Worm (Caenorhabditis elegans) whole organism, L4 larva: Measurements from ENCODE around the gene ZK742.6.

Source experiments
- F10B5.3 ChIP-seq: sonication (generic microtip); optimal IDR thresholded peaks from 2 replicates; lab custom pipeline; 2016; ENCODE audit warnings: mild to moderate bottlenecking, missing genetic modification characterization, missing compliant biosample characterization
- F49E8.2 ChIP-seq: sonication (generic microtip); optimal IDR thresholded peaks from 2 replicates; lab custom pipeline; 2016; ENCODE audit warnings: missing compliant biosample characterization, mild to moderate bottlenecking, missing genetic modification characterization, borderline replicate concordance
- T26A8.4 ChIP-seq: fragments of 200-800 bp; sonication (Bioruptor generic); IDR thresholded peaks from 2 replicates; pipeline ENCODE4 v1.3.6; 2022; ENCODE audit warnings: missing genetic modification characterization, missing compliant biosample characterization
- Y105C5A.15 ChIP-seq: fragments of 200-800 bp; sonication (Bioruptor generic); IDR thresholded peaks from 2 replicates; pipeline ENCODE4 v1.3.6; 2022; ENCODE audit warnings: missing genetic modification characterization, missing compliant biosample characterization
- Y48G9A.11 ChIP-seq: fragments of 200-800 bp; sonication (Bioruptor generic); IDR thresholded peaks from 2 replicates; pipeline ENCODE4 v1.3.6; 2022; ENCODE audit warnings: missing genetic modification reagents, missing genetic modification characterization, missing compliant biosample characterization
- arid-1 ChIP-seq: fragments of 200-800 bp; sonication (Bioruptor generic); conservative IDR thresholded peaks from 2 replicates; pipeline ENCODE4 v1.3.6; 2022; ENCODE audit warnings: missing genetic modification reagents, missing genetic modification characterization, missing compliant biosample characterization
- attf-4 ChIP-seq: sonication (generic microtip); optimal IDR thresholded peaks from 3 replicates; lab custom pipeline; 2017; ENCODE audit warnings: missing biosample characterization, missing genetic modification characterization
- daf-8 ChIP-seq: fragments of 200-800 bp; sonication (Bioruptor generic); IDR thresholded peaks from 2 replicates; pipeline ENCODE4 v1.3.6; 2022; ENCODE audit warnings: missing genetic modification characterization, missing compliant biosample characterization
- dmd-6 ChIP-seq: fragments of 200-800 bp; sonication (Bioruptor generic); IDR thresholded peaks from 2 replicates; pipeline ENCODE4 v1.3.6; 2022; ENCODE audit warnings: missing genetic modification reagents, missing genetic modification characterization, missing compliant biosample characterization
- dmd-9 ChIP-seq: fragments of 200-800 bp; sonication (Bioruptor generic); IDR thresholded peaks from 2 replicates; pipeline ENCODE4 v1.3.6; 2022; ENCODE audit warnings: missing genetic modification reagents, missing genetic modification characterization, missing compliant biosample characterization
- duxl-1 ChIP-seq: sonication (generic microtip); optimal IDR thresholded peaks from 2 replicates; lab custom pipeline; 2016; ENCODE audit warnings: mild to moderate bottlenecking, missing genetic modification characterization, moderate library complexity, missing compliant biosample characterization; ENCODE audit not compliant: poor library complexity
- dve-1 ChIP-seq: sonication (generic microtip); optimal IDR thresholded peaks from 2 replicates; lab custom pipeline; 2017; ENCODE audit warnings: antibody characterized with exemption, mild to moderate bottlenecking, missing genetic modification characterization, missing compliant biosample characterization; ENCODE audit not compliant: insufficient read depth
- gei-8 ChIP-seq: fragments of 200-800 bp; sonication (Bioruptor generic); optimal IDR thresholded peaks from 2 replicates; lab custom pipeline; 2018; ENCODE audit warnings: mild to moderate bottlenecking, missing genetic modification characterization, missing compliant biosample characterization
- hif-1 ChIP-seq, 2 experiments: sonication (generic microtip); optimal IDR thresholded peaks; 2 replicates each; lab custom pipeline; 2016 to 2017; ENCODE audit warnings: missing compliant biosample characterization in 2 of 2, missing genetic modification characterization in 2 of 2, missing genetic modification reagents in 2 of 2, missing genotype in 2 of 2, mild to moderate bottlenecking in 1 of 2
- hlh-11 ChIP-seq: fragments of 200-800 bp; sonication (Bioruptor generic); optimal IDR thresholded peaks from 2 replicates; lab custom pipeline; 2018; ENCODE audit warnings: mild to moderate bottlenecking, missing genetic modification characterization, missing compliant biosample characterization
- hmg-1.1 ChIP-seq: fragments of 200-800 bp; sonication (Bioruptor generic); IDR thresholded peaks from 2 replicates; pipeline ENCODE4 v1.3.6; 2022; ENCODE audit warnings: missing genetic modification reagents, missing genetic modification characterization, missing compliant biosample characterization
- jun-1 ChIP-seq: fragments of 150-350 bp; optimal IDR thresholded peaks from 2 replicates; lab custom pipeline; 2014; ENCODE audit warnings: missing biosample characterization, missing genetic modification reagents, missing genetic modification characterization
- lin-29 ChIP-seq: fragments of 200-800 bp; sonication (Bioruptor generic); IDR thresholded peaks from 2 replicates; pipeline ENCODE4 v1.3.6; 2022; ENCODE audit warnings: missing genetic modification reagents, missing genetic modification characterization, missing compliant biosample characterization
- mdl-1 ChIP-seq, 2 experiments: fragments of 150-350 bp in 1 of 2; sonication (generic microtip) in 1 of 2; optimal IDR thresholded peaks; 2 replicates each; lab custom pipeline; 2014 to 2017; ENCODE audit warnings: missing biosample characterization in 2 of 2, missing genetic modification characterization in 2 of 2
- mxl-3 ChIP-seq: fragments of 200-800 bp; sonication (Bioruptor generic); optimal IDR thresholded peaks from 2 replicates; lab custom pipeline; 2018; ENCODE audit warnings: mild to moderate bottlenecking, missing genetic modification characterization, missing compliant biosample characterization
- nhr-11 ChIP-seq: fragments of 150-350 bp; optimal IDR thresholded peaks from 2 replicates; lab custom pipeline; 2014; ENCODE audit warnings: missing biosample characterization, missing genetic modification characterization
- nhr-41 ChIP-seq: fragments of 200-800 bp; sonication (Bioruptor generic); IDR thresholded peaks from 2 replicates; pipeline ENCODE4 v1.3.6; 2022; ENCODE audit warnings: missing genetic modification reagents, missing genetic modification characterization, missing compliant biosample characterization
- nhr-48 ChIP-seq: sonication (generic microtip); optimal IDR thresholded peaks from 2 replicates; lab custom pipeline; 2016; ENCODE audit warnings: mild to moderate bottlenecking, missing genetic modification characterization, missing compliant biosample characterization
- pqm-1 ChIP-seq: sonication (generic microtip); optimal IDR thresholded peaks from 2 replicates; lab custom pipeline; 2017; ENCODE audit warnings: missing biosample characterization, missing genetic modification characterization
- tag-97 ChIP-seq: fragments of 200-800 bp; sonication (Bioruptor generic); IDR thresholded peaks from 2 replicates; pipeline ENCODE4 v1.3.6; 2022; ENCODE audit warnings: missing genetic modification characterization, missing compliant biosample characterization
- unc-130 ChIP-seq: sonication (generic microtip); optimal IDR thresholded peaks from 2 replicates; lab custom pipeline; 2016; ENCODE audit warnings: missing genetic modification reagents, missing genetic modification characterization, missing compliant biosample characterization
- unc-39 ChIP-seq: sonication (generic microtip); optimal IDR thresholded peaks from 2 replicates; lab custom pipeline; 2017; ENCODE audit warnings: missing biosample characterization, missing genetic modification characterization
- zip-11 ChIP-seq: fragments of 200-800 bp; sonication (Bioruptor generic); IDR thresholded peaks from 2 replicates; pipeline ENCODE4 v1.3.6; 2022; ENCODE audit warnings: missing genetic modification characterization, missing compliant biosample characterization
- zip-2 ChIP-seq: fragments of 150-350 bp; optimal IDR thresholded peaks from 2 replicates; lab custom pipeline; 2014; ENCODE audit warnings: missing biosample characterization, missing genetic modification characterization

Gene ZK742.6

ce11 chrV:7775226-7775625 lies 39.5 kb downstream of the ZK742.6 start:
- TF ChIP-seq duxl-1 (tag; lab: Kevin White, UChicago) (peak; percentile 19), zip-2 (tag; lab: Kevin White, UChicago) (no peak), F49E8.2 (tag; lab: Kevin White, UChicago) (peak; percentile 13)

DNA sequence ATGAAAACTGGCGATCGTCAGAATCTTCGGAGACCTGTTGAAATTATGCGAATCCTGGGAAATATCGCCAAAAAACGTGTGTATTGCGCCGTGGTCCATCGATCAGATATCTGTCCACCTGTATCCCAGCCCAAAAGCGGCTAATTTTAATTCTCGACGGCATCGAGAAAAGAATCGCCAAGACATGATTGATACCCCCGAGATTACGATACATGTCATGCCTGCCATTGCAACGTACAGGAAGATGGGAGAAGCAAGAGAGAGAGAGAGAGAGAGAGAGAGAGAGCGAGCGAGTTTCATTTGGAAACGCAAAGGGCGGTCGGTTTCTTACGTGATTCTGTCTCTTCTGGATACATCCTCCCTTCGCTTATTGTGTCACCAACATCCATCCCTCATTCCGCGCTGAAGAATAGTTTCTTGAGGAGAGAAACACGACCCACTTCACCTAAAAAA lies 40.6 kb downstream of the ZK742.6 start, which contains the start of gene grl-10:
TSS of gene grl-10 (plus strand) at position 403 of the 453 bp plus-strand sequence.
- peak; percentile 58 for TF ChIP-seq mxl-3 (GFP tag; lab: Kevin White, UChicago)
- no peak for TF ChIP-seq nhr-11 (tag; lab: Kevin White, UChicago)
- TF ChIP-seq nhr-48 = peak; percentile 53
- TF ChIP-seq hlh-11 (tag; lab: Kevin White, UChicago) = peak; percentile 37
- no peak for TF ChIP-seq dve-1 (tag; lab: Kevin White, UChicago)
- TF ChIP-seq, all 104 proteins: peak for 3

- TF ChIP-seq Y105C5A.15 = no peak
- no peak for TF ChIP-seq lin-29
- TF ChIP-seq dmd-9 (GFP tag; lab: Robert Waterston, UW) = no peak
- no peak for TF ChIP-seq hif-1 (tag; optimal IDR thresholded peaks at IDR 0.05; lab: Kevin White, UChicago)
- TF ChIP-seq attf-4 = no peak
- no peak for TF ChIP-seq zip-11 (GFP tag; lab: Robert Waterston, UW)
- TF ChIP-seq mdl-1 (tag; optimal IDR thresholded peaks at IDR 0.05; lab: Kevin White, UChicago) = no peak
- TF ChIP-seq, all 104 proteins: peak for 0
These were observed 41.1 kb downstream of the ZK742.6 start for ce11 chrV:7773647-7774046.

DNA sequence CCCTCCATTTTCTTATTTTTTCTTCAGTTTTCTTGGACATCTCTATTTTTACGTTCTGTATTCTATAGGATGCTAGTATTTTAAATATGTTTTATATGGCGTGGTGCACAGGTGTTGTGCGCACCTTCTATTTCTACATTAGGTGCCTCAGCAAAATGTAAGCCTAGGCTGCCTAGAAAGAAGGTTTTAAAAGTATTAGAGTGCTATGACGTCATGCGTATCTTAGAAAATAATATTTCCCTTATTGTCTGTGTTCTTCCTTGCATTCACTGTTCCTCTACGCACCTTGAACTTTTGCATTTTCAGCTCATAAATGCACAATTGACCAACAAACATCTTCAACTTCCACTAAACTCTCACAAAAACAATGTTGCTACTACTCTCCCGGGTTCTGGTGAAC lies 43.8 kb downstream of the ZK742.6 start, which contains the start of gene frpr-3:
TSS of gene frpr-3 (plus strand) at position 301 of the 400 bp plus-strand sequence.
- no peak for TF ChIP-seq F10B5.3 (tag; lab: Kevin White, UChicago)
- no peak for TF ChIP-seq tag-97 (GFP tag; lab: Robert Waterston, UW)
- no peak for TF ChIP-seq gei-8 (GFP tag; lab: Kevin White, UChicago)
- no peak for TF ChIP-seq arid-1 (GFP tag; lab: Robert Waterston, UW)
- no peak for TF ChIP-seq unc-39 (tag; lab: Kevin White, UChicago)
- no peak for TF ChIP-seq dve-1 (tag; lab: Kevin White, UChicago)
- TF ChIP-seq unc-130 (GFP tag; lab: Kevin White, UChicago) = no peak
- no peak for TF ChIP-seq Y48G9A.11
- TF ChIP-seq hmg-1.1 (GFP tag; lab: Robert Waterston, UW) = no peak
- TF ChIP-seq dmd-6 (GFP tag; lab: Robert Waterston, UW) = no peak
- TF ChIP-seq daf-8 (GFP tag; lab: Robert Waterston, UW) = no peak
- no peak for TF ChIP-seq nhr-41 (GFP tag; lab: Robert Waterston, UW)
- TF ChIP-seq jun-1 (tag; lab: Kevin White, UChicago) = no peak
- no peak for TF ChIP-seq pqm-1 (tag; lab: Kevin White, UChicago)
- no peak for TF ChIP-seq T26A8.4 (GFP tag; lab: Robert Waterston, UW)
